Worm (Caenorhabditis elegans) whole organism, L3 larva: ENCODE results near the gene K06G5.3.

Experiments
- ama-1 ChIP-seq: fragments of 150-350 bp; optimal IDR thresholded peaks from 2 replicates; lab custom pipeline; 2018
- ceh-28 ChIP-seq: fragments of 150-350 bp; optimal IDR thresholded peaks from 2 replicates; lab custom pipeline; 2014; ENCODE audit warnings: missing biosample characterization, missing genetic modification reagents, missing genetic modification characterization
- ceh-9 ChIP-seq: sonication (generic microtip); optimal IDR thresholded peaks from 2 replicates; lab custom pipeline; 2018; ENCODE audit warnings: missing biosample characterization, missing genetic modification characterization
- elt-1 ChIP-seq: fragments of 150-350 bp; optimal IDR thresholded peaks from 2 replicates; lab custom pipeline; 2014; ENCODE audit warnings: missing biosample characterization, missing genetic modification characterization
- elt-2 ChIP-seq: sonication (generic microtip); optimal IDR thresholded peaks from 2 replicates; lab custom pipeline; 2016; ENCODE audit warnings: missing genetic modification reagents, mild to moderate bottlenecking, missing genetic modification characterization, missing compliant biosample characterization
- elt-3 ChIP-seq, 3 experiments: fragments of 150-350 bp in 1 of 3; sonication (generic microtip) in 2 of 3; optimal IDR thresholded peaks; 2 replicates in 2 of 3; 4 replicates in 1 of 3; lab custom pipeline; 2014 to 2017; ENCODE audit warnings: missing biosample characterization in 3 of 3, missing genetic modification characterization in 3 of 3
- mml-1 ChIP-seq: fragments of 150-350 bp; sonication (generic microtip); optimal IDR thresholded peaks from 3 replicates; lab custom pipeline; 2014; ENCODE audit warnings: missing biosample characterization, missing genetic modification characterization
- nhr-23 ChIP-seq: fragments of 150-350 bp; optimal IDR thresholded peaks from 2 replicates; lab custom pipeline; 2014; ENCODE audit warnings: missing biosample characterization, missing genetic modification reagents, missing genetic modification characterization
- nhr-237 ChIP-seq: fragments of 150-350 bp; optimal IDR thresholded peaks from 2 replicates; lab custom pipeline; 2014; ENCODE audit warnings: missing biosample characterization, missing genetic modification characterization
- nhr-28 ChIP-seq: fragments of 150-350 bp; optimal IDR thresholded peaks from 2 replicates; lab custom pipeline; 2014; ENCODE audit warnings: missing biosample characterization, missing genetic modification characterization
- nhr-67 ChIP-seq: fragments of 150-350 bp; optimal IDR thresholded peaks from 2 replicates; lab custom pipeline; 2014; ENCODE audit warnings: missing biosample characterization, missing genetic modification characterization
- nhr-76 ChIP-seq: fragments of 150-350 bp; sonication (generic microtip); optimal IDR thresholded peaks from 5 replicates; lab custom pipeline; 2014; ENCODE audit warnings: missing biosample characterization, missing genetic modification characterization
- nhr-77 ChIP-seq: fragments of 150-350 bp; optimal IDR thresholded peaks from 2 replicates; lab custom pipeline; 2014; ENCODE audit warnings: missing biosample characterization, missing genetic modification characterization
- pqm-1 ChIP-seq: fragments of 150-350 bp; optimal IDR thresholded peaks from 2 replicates; lab custom pipeline; 2017; ENCODE audit warnings: missing biosample characterization, missing genetic modification characterization, inconsistent platforms
- tbx-2 ChIP-seq: sonication (generic microtip); optimal IDR thresholded peaks from 2 replicates; lab custom pipeline; 2016; ENCODE audit warnings: mild to moderate bottlenecking, missing genetic modification characterization, missing compliant biosample characterization
- unc-39 ChIP-seq: sonication (generic microtip); optimal IDR thresholded peaks from 4 replicates; lab custom pipeline; 2017; ENCODE audit warnings: missing biosample characterization, missing genetic modification characterization
- unc-62 ChIP-seq: fragments of 150-350 bp; sonication (generic microtip); optimal IDR thresholded peaks from 4 replicates; lab custom pipeline; 2014; ENCODE audit warnings: missing biosample characterization, missing genetic modification reagents, missing genetic modification characterization
- zag-1 ChIP-seq: fragments of 150-350 bp; optimal IDR thresholded peaks from 2 replicates; lab custom pipeline; 2014; ENCODE audit warnings: missing biosample characterization, missing genetic modification characterization

The K06G5.3 gene

ce11 chrX:14169569-14170031 lies 53.5 kb downstream of the K06G5.3 start, which contains the start of gene sym-4 (continued):
- TF ChIP-seq nhr-67 (tag; lab: Kevin White, UChicago): no peak
- TF ChIP-seq nhr-23 (tag; lab: Kevin White, UChicago): peak; percentile 93
- peak; percentile 64 for TF ChIP-seq nhr-76 (tag; lab: Kevin White, UChicago)
- TF ChIP-seq ceh-28: peak; percentile 88
- no peak for TF ChIP-seq nhr-237
- TF ChIP-seq elt-3 (tag; optimal IDR thresholded peaks at IDR 0.05; lab: Kevin White, UChicago): peak in 2 of 3 experiments; percentile 47 to 85
- peak; percentile 68 for TF ChIP-seq tbx-2 (tag; lab: Kevin White, UChicago)
- no peak for TF ChIP-seq unc-39
- TF ChIP-seq elt-1 (tag; lab: Kevin White, UChicago): peak; percentile 27
- no peak for TF ChIP-seq nhr-28 (tag; lab: Kevin White, UChicago)
- TF ChIP-seq ceh-9 (tag; lab: Kevin White, UChicago): no peak
- no peak for TF ChIP-seq mml-1 (tag; lab: Kevin White, UChicago)
- TF ChIP-seq nhr-77: peak; percentile 41
- TF ChIP-seq elt-2 (tag; lab: Kevin White, UChicago): peak; percentile 90
- TF ChIP-seq zag-1 (tag; lab: Kevin White, UChicago): no peak
- peak; percentile 96 for TF ChIP-seq pqm-1 (tag; lab: Kevin White, UChicago)
- TF ChIP-seq unc-62 (GFP tag; lab: Kevin White, UChicago): peak; percentile 58
- TF ChIP-seq ama-1 (lab: Kevin White, UChicago): peak; percentile 69
